Worm (Caenorhabditis elegans): ENCODE results near the gene M163.11.

Gene M163.11

DNA sequence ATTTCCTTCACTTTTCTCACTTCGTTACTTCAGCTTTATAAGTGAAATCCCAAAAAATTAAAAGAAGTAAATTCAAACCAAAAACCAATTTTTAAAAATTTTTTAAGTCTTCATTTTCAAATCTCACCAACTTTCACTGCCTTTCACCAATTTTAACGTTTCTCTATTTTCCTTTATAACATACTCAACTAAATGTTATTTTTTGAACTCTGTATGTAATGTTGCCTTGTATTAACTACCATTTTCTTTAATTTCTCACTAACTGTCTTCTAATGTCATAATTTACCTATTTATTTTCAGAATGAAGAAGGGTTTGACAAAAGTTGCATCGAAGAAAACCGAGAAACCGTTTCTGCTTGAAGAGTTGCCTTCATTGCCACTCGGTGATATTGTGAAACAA, 34.5 kb upstream of the M163.11 start, which contains the start of gene F23D12.4:
TSS of gene F23D12.4 (plus strand) at position 301 of the 400 bp plus-strand sequence.
- TF ChIP-seq fkh-10 (GFP tag; optimal IDR thresholded peaks at IDR 0.05) = no peak
- no peak for TF ChIP-seq mes-2 (tag; optimal IDR thresholded peaks at IDR 0.05; ENCODE audit: poor library complexity, severe bottlenecking)
- no peak for TF ChIP-seq dmd-8 (GFP tag; IDR thresholded peaks at IDR 0.05)
- TF ChIP-seq lin-38 (GFP tag; IDR thresholded peaks at IDR 0.05) = no peak
- TF ChIP-seq set-16 (GFP tag; IDR thresholded peaks at IDR 0.05) = no peak
- TF ChIP-seq vab-7 (GFP tag; IDR thresholded peaks at IDR 0.05) = no peak
- TF ChIP-seq zip-2 (tag; optimal IDR thresholded peaks at IDR 0.05) = no peak
- no peak for TF ChIP-seq nhr-77 (tag; optimal IDR thresholded peaks at IDR 0.05)
- TF ChIP-seq duxl-1 (tag; optimal IDR thresholded peaks at IDR 0.05; ENCODE audit: poor library complexity) = no peak
- TF ChIP-seq lin-39 (tag; optimal IDR thresholded peaks at IDR 0.05) = no peak

DNA sequence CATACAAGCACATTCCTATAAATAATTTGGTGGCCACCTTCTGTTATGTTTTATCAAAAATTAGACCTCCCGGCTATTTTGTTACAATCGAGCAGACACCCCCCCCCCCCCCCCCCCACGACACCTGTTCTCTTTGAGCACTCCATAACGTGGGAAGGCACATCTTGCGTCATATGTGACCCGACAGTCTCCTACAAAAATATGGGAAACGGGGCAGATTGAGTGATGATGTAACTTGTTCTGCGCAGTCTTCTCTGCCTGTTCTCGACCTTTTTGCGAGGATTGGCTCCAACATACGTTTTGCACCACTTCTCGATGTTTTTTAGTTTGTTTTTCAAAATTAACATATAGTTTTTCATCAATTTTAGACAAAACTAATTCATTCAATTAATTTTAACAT, 31.7 kb upstream of the M163.11 start:
- TF ChIP-seq F49E8.2 (tag; optimal IDR thresholded peaks at IDR 0.05; ENCODE audit: borderline replicate concordance) (no peak), Y75B8A.6 (GFP tag; IDR thresholded peaks at IDR 0.05) (no peak), F37D6.2 (tag; optimal IDR thresholded peaks at IDR 0.05) (no peak), lin-15B (tag; optimal IDR thresholded peaks at IDR 0.05) (no peak), Y48G9A.11 (GFP tag; IDR thresholded peaks at IDR 0.05) (no peak), attf-4 (tag; optimal IDR thresholded peaks at IDR 0.05) (no peak)

DNA sequence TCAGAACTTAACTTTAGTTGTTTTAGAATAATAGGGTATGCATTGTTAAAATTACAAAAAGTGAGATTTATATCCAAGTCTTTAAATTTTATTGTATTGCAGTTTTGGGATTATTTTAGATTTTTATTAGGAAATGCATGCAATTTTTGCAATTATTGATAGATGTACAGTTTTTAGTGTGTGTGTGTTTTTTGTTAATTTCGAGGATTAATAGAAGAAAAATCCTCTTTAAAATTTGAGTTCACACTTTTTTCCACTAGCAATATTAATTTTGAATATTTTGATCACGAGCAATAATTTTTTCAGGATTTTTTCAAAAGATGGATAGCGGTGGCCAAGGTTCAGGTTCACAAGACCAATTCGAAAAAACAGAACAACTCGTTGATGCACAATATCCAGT, 31.3 kb upstream of the M163.11 start, which contains the start of gene jmjd-3.2:
TSS of gene jmjd-3.2 (plus strand) at position 301 of the 400 bp plus-strand sequence.
- TF ChIP-seq ceh-28 (tag; optimal IDR thresholded peaks at IDR 0.05) (no peak), unc-62 (GFP tag; optimal IDR thresholded peaks at IDR 0.05 in 1 of 2) (peak in 1 of 2 experiments; percentile 32), unc-62 (tag; optimal IDR thresholded peaks at IDR 0.05) (no peak), skn-1 (tag; optimal IDR thresholded peaks at IDR 0.05) (no peak)

DNA sequence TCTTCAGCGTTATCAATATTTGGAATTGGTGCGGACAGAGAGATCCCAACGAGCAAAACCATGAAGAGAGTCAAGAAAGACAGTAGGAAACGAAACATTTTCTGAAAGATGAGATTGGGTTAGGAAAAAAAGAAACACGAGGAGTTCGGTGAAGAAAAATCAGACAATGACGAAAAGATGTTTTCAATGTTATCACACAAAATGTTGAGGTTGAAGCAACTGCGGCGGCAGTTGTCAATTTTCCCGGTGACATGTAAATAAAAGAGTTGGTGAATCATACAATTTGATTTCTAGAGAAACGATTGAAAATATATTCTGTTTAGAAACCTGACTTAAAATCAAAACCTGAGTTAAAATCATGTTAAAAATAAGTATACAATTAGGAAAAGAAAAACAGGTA, 25.4 kb upstream of the M163.11 start, which contains the start of gene F23D12.7:
TSS of gene F23D12.7 (minus strand) at position 101 of the 400 bp plus-strand sequence.
- peak in 1 of 2 experiments; percentile 26 for TF ChIP-seq daf-16 (GFP tag; optimal IDR thresholded peaks at IDR 0.05)
- no peak for TF ChIP-seq daf-16 (tag; optimal IDR thresholded peaks at IDR 0.05)
- no peak for TF ChIP-seq ama-1 (optimal IDR thresholded peaks at IDR 0.05)

DNA sequence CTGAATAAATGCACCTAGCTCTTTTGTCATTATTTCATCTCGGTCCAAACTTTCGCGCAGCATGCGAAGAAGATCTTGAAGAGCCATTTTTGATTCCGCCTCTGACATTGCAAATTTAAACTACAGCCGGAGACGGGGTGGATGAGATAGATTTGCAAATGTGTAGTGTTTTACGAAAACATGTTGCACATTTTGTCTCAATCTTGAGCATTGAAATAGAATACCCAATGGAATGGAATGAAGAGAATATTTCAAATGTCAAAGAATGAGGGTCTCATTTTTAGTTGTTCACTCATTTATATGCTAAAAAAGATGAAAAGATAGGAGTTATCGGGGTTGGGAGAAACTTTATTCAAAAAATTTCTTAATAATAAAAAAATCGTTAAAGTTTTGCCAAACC, 23.8 kb upstream of the M163.11 start, which contains the start of gene Y66C5A.1:
TSS of gene Y66C5A.1 (minus strand) at position 101 of the 400 bp plus-strand sequence.
- TF ChIP-seq set-16 (GFP tag; IDR thresholded peaks at IDR 0.05) (no peak), hlh-30 (tag; optimal IDR thresholded peaks at IDR 0.05; ENCODE audit: insufficient read depth) (no peak), mdt-29 (GFP tag; IDR thresholded peaks at IDR 0.05) (no peak), lin-29 (GFP tag; IDR thresholded peaks at IDR 0.05) (no peak), nhr-41 (GFP tag; IDR thresholded peaks at IDR 0.05) (no peak), snpc-1.2 (GFP tag; IDR thresholded peaks at IDR 0.05) (no peak), tra-1 (GFP tag; IDR thresholded peaks at IDR 0.05) (no peak), ZK546.5 (tag; optimal IDR thresholded peaks at IDR 0.05) (no peak), aly-2 (tag; optimal IDR thresholded peaks at IDR 0.05) (no peak), ceh-82 (tag; optimal IDR thresholded peaks at IDR 0.05) (no peak)

DNA sequence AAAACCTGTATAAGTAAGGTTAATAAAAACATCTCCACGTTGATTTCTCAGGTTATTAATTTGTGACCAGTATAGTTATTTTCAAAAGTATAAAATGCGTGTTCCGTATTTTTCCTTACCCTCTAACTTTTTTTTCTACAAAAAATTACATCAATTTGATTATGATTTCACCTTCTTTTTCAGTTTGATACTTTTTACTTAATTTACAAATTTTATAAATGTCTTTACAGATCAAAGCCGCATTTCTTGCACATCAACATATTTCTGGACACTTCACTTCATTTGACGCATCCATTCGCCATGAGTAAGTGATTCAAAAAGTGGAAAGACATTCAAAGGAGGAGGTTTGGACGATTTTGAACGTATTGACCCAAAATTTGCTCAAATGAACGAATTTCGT, 18.8 kb upstream of the M163.11 start, which contains the start of gene Y66C5A.2:
TSS of gene Y66C5A.2 (plus strand) at position 301 of the 400 bp plus-strand sequence.
- no peak for TF ChIP-seq snpc-1.2 (GFP tag; IDR thresholded peaks at IDR 0.05)
- TF ChIP-seq nhr-48 (tag; optimal IDR thresholded peaks at IDR 0.05) = no peak
- no peak for TF ChIP-seq attf-4 (tag; optimal IDR thresholded peaks at IDR 0.05)
- TF ChIP-seq D1046.2 (GFP tag; IDR thresholded peaks at IDR 0.05) = no peak
- TF ChIP-seq cey-2 (tag; optimal IDR thresholded peaks at IDR 0.05; ENCODE audit: borderline replicate concordance, insufficient read depth) = no peak

Data from whole organism, L4 larva.